Worm (Caenorhabditis elegans) whole organism, L1 larva: Measurements from ENCODE around the gene R04A9.1.

Experiments used
- C16A3.4 ChIP-seq: fragments of 150-350 bp; optimal IDR thresholded peaks from 2 replicates; lab custom pipeline; 2014; ENCODE audit warnings: missing biosample characterization, missing genetic modification characterization
- C34B4.2 ChIP-seq: sonication (generic microtip); optimal IDR thresholded peaks from 2 replicates; lab custom pipeline; 2017; ENCODE audit warnings: mild to moderate bottlenecking, missing genetic modification characterization, missing compliant biosample characterization
- F16B12.6 ChIP-seq: fragments of 150-350 bp; optimal IDR thresholded peaks from 2 replicates; lab custom pipeline; 2014; ENCODE audit warnings: missing biosample characterization, missing genetic modification characterization
- Y116A8C.19 ChIP-seq: sonication (generic microtip); optimal IDR thresholded peaks from 2 replicates; lab custom pipeline; 2016; ENCODE audit warnings: missing compliant biosample characterization, missing genetic modification characterization, borderline replicate concordance
- alr-1 ChIP-seq: fragments of 200-800 bp; sonication (Bioruptor generic); optimal IDR thresholded peaks from 2 replicates; lab custom pipeline; 2018; ENCODE audit warnings: borderline replicate concordance, mild to moderate bottlenecking, missing genetic modification characterization, missing compliant biosample characterization
- aly-2 ChIP-seq: fragments of 150-350 bp; optimal IDR thresholded peaks from 2 replicates; lab custom pipeline; 2014; ENCODE audit warnings: missing biosample characterization, missing genetic modification characterization
- ceh-82 ChIP-seq, 3 experiments: fragments of 150-350 bp in 1 of 3; sonication (generic microtip) in 2 of 3; optimal IDR thresholded peaks; 2 replicates each; lab custom pipeline; 2014 to 2017; ENCODE audit warnings: missing biosample characterization in 3 of 3, missing genetic modification characterization in 3 of 3
- ceh-88 ChIP-seq: fragments of 200-800 bp; sonication (Bioruptor generic); IDR thresholded peaks from 2 replicates; pipeline ENCODE4 v1.3.6; 2022; ENCODE audit warnings: missing genetic modification characterization, missing compliant biosample characterization
- ces-1 ChIP-seq: fragments of 150-350 bp; optimal IDR thresholded peaks from 2 replicates; lab custom pipeline; 2014; ENCODE audit warnings: missing biosample characterization, missing genetic modification reagents, missing genetic modification characterization
- dpl-1 ChIP-seq, 3 experiments: fragments of 150-350 bp in 2 of 3; sonication (generic microtip) in 1 of 3; optimal IDR thresholded peaks; 2 replicates each; lab custom pipeline; 2014 to 2017; ENCODE audit warnings: missing biosample characterization in 3 of 3, missing genetic modification characterization in 3 of 3, missing genetic modification reagents in 3 of 3
- dsc-1 ChIP-seq: sonication (generic microtip); optimal IDR thresholded peaks from 2 replicates; lab custom pipeline; 2016; ENCODE audit warnings: mild to moderate bottlenecking, missing genetic modification characterization, missing compliant biosample characterization
- egl-13 ChIP-seq: sonication (generic microtip); optimal IDR thresholded peaks from 2 replicates; lab custom pipeline; 2016; ENCODE audit warnings: missing genotype, missing genetic modification reagents, missing genetic modification characterization, missing compliant biosample characterization
- egl-27 ChIP-seq, 2 experiments: fragments of 150-350 bp in 1 of 2; sonication (generic microtip); optimal IDR thresholded peaks; 3 replicates each; lab custom pipeline; 2017 to 2018; ENCODE audit warnings: missing biosample characterization in 2 of 2, missing genetic modification characterization in 2 of 2, missing genetic modification reagents in 2 of 2
- elt-2 ChIP-seq: sonication (generic microtip); optimal IDR thresholded peaks from 2 replicates; lab custom pipeline; 2016; ENCODE audit warnings: missing genetic modification characterization, mild to moderate bottlenecking, inconsistent platforms, missing compliant biosample characterization, missing genetic modification reagents
- ets-5 ChIP-seq: fragments of 200-800 bp; sonication (Bioruptor generic); IDR thresholded peaks from 2 replicates; pipeline ENCODE4 v1.3.6; 2022; ENCODE audit warnings: missing genetic modification characterization, missing compliant biosample characterization
- fkh-10 ChIP-seq: sonication (generic microtip); optimal IDR thresholded peaks from 2 replicates; lab custom pipeline; 2017; ENCODE audit warnings: missing biosample characterization, missing genetic modification reagents, missing genetic modification characterization
- fkh-4 ChIP-seq: sonication (generic microtip); optimal IDR thresholded peaks from 2 replicates; lab custom pipeline; 2016; ENCODE audit warnings: missing compliant biosample characterization, missing genetic modification characterization, borderline replicate concordance
- fkh-8 ChIP-seq: sonication (generic microtip); optimal IDR thresholded peaks from 2 replicates; lab custom pipeline; 2016; ENCODE audit warnings: mild to moderate bottlenecking, missing genetic modification characterization, missing compliant biosample characterization
- fos-1 ChIP-seq: fragments of 150-350 bp; optimal IDR thresholded peaks from 2 replicates; lab custom pipeline; 2014; ENCODE audit warnings: missing biosample characterization, missing genetic modification characterization
- grh-1 ChIP-seq: fragments of 200-800 bp; sonication (Bioruptor generic); IDR thresholded peaks from 2 replicates; pipeline ENCODE4 v1.3.6; 2022; ENCODE audit warnings: missing genetic modification reagents, missing genetic modification characterization, missing compliant biosample characterization
- hlh-17 ChIP-seq: fragments of 200-800 bp; sonication (Bioruptor generic); optimal IDR thresholded peaks from 2 replicates; lab custom pipeline; 2018; ENCODE audit warnings: missing genetic modification characterization, mild to moderate bottlenecking, missing compliant biosample characterization, moderate library complexity, borderline replicate concordance
- hpl-2 ChIP-seq: fragments of 150-350 bp; optimal IDR thresholded peaks from 2 replicates; lab custom pipeline; 2014; ENCODE audit warnings: missing biosample characterization, missing genetic modification reagents, missing genetic modification characterization
- irx-1 ChIP-seq: sonication (generic microtip); optimal IDR thresholded peaks from 2 replicates; lab custom pipeline; 2016; ENCODE audit warnings: missing genetic modification characterization, missing compliant biosample characterization
- isw-1 ChIP-seq: fragments of 200-800 bp; sonication (Bioruptor generic); IDR thresholded peaks from 2 replicates; pipeline ENCODE4 v1.3.6; 2022; ENCODE audit warnings: missing genetic modification characterization, missing compliant biosample characterization
- lin-13 ChIP-seq: fragments of 150-350 bp; optimal IDR thresholded peaks from 2 replicates; lab custom pipeline; 2014; ENCODE audit warnings: missing biosample characterization, missing genetic modification reagents, missing genetic modification characterization
- lin-14 ChIP-seq: fragments of 200-800 bp; sonication (Bioruptor generic); optimal IDR thresholded peaks from 2 replicates; lab custom pipeline; 2018; ENCODE audit warnings: mild to moderate bottlenecking, missing genetic modification characterization, moderate library complexity, missing compliant biosample characterization
- lin-35 ChIP-seq, 2 experiments: fragments of 150-350 bp; optimal IDR thresholded peaks; 2 replicates each; lab custom pipeline; 2014; ENCODE audit warnings: missing biosample characterization in 2 of 2, missing genetic modification characterization in 2 of 2, missing genetic modification reagents in 2 of 2
- lir-3 ChIP-seq: sonication (generic microtip); optimal IDR thresholded peaks from 2 replicates; lab custom pipeline; 2016; ENCODE audit warnings: mild to moderate bottlenecking, missing genetic modification characterization, moderate library complexity, missing compliant biosample characterization; ENCODE audit not compliant: poor library complexity
- mab-9 ChIP-seq: fragments of 200-800 bp; sonication (Bioruptor generic); IDR thresholded peaks from 2 replicates; pipeline ENCODE4 v1.3.6; 2022; ENCODE audit warnings: missing genetic modification reagents, missing genetic modification characterization, missing compliant biosample characterization
- mdl-1 ChIP-seq, 2 experiments: fragments of 150-350 bp; optimal IDR thresholded peaks; 2 replicates each; lab custom pipeline; 2014 to 2017; ENCODE audit warnings: missing biosample characterization in 2 of 2, missing genetic modification characterization in 2 of 2, inconsistent platforms in 1 of 2
- mef-2 ChIP-seq: fragments of 150-350 bp; optimal IDR thresholded peaks from 2 replicates; lab custom pipeline; 2014; ENCODE audit warnings: missing biosample characterization, missing genetic modification characterization
- nhr-19 ChIP-seq: fragments of 200-800 bp; sonication (Bioruptor generic); conservative IDR thresholded peaks from 2 replicates; pipeline ENCODE4 v1.3.6; 2022; ENCODE audit warnings: missing genetic modification characterization, missing compliant biosample characterization
- nhr-20 ChIP-seq: sonication (generic microtip); optimal IDR thresholded peaks from 2 replicates; lab custom pipeline; 2016; ENCODE audit warnings: mild to moderate bottlenecking, missing genetic modification characterization, missing compliant biosample characterization
- nhr-237 ChIP-seq: fragments of 150-350 bp; optimal IDR thresholded peaks from 2 replicates; lab custom pipeline; 2014; ENCODE audit warnings: missing biosample characterization, missing genetic modification characterization
- nhr-28 ChIP-seq: fragments of 150-350 bp; optimal IDR thresholded peaks from 2 replicates; lab custom pipeline; 2014; ENCODE audit warnings: missing biosample characterization, missing genetic modification characterization
- nhr-47 ChIP-seq: sonication (generic microtip); optimal IDR thresholded peaks from 2 replicates; lab custom pipeline; 2016; ENCODE audit warnings: mild to moderate bottlenecking, missing genetic modification characterization, moderate library complexity, missing compliant biosample characterization
- nhr-77 ChIP-seq: fragments of 150-350 bp; optimal IDR thresholded peaks from 2 replicates; lab custom pipeline; 2014; ENCODE audit warnings: missing biosample characterization, missing genetic modification characterization
- nhr-85 ChIP-seq: sonication (generic microtip); peaks from one replicate; lab custom pipeline; 2016; ENCODE audit warnings: missing genetic modification characterization, inconsistent platforms, missing compliant biosample characterization
- pax-3 ChIP-seq: fragments of 200-800 bp; sonication (Bioruptor generic); optimal IDR thresholded peaks from 2 replicates; lab custom pipeline; 2018; ENCODE audit warnings: mild to moderate bottlenecking, missing genetic modification characterization, moderate library complexity, missing compliant biosample characterization
- skn-1 ChIP-seq: fragments of 150-350 bp; optimal IDR thresholded peaks from 2 replicates; lab custom pipeline; 2014; ENCODE audit warnings: missing biosample characterization, missing genetic modification characterization
- snpc-4 ChIP-seq: fragments of 150-350 bp; optimal IDR thresholded peaks from 2 replicates; lab custom pipeline; 2014; ENCODE audit warnings: missing biosample characterization, missing genetic modification characterization
- snu-23 ChIP-seq: sonication (generic microtip); optimal IDR thresholded peaks from 2 replicates; lab custom pipeline; 2016; ENCODE audit warnings: missing genetic modification characterization, missing compliant biosample characterization
- sptf-1 ChIP-seq: fragments of 150-350 bp; optimal IDR thresholded peaks from 2 replicates; lab custom pipeline; 2014; ENCODE audit warnings: missing biosample characterization, missing genetic modification characterization
- swsn-7 ChIP-seq: sonication (generic microtip); optimal IDR thresholded peaks from 2 replicates; lab custom pipeline; 2016; ENCODE audit warnings: missing genetic modification characterization, missing compliant biosample characterization
- unc-130 ChIP-seq: fragments of 150-350 bp; optimal IDR thresholded peaks from 2 replicates; lab custom pipeline; 2017; ENCODE audit warnings: missing biosample characterization, missing genetic modification characterization, inconsistent platforms
- unc-86 ChIP-seq: sonication (generic microtip); optimal IDR thresholded peaks from 2 replicates; lab custom pipeline; 2016; ENCODE audit warnings: missing genetic modification characterization, missing compliant biosample characterization
- unc-98 ChIP-seq: fragments of 200-800 bp; sonication (Bioruptor generic); IDR thresholded peaks from 2 replicates; pipeline ENCODE4 v1.3.6; 2022; ENCODE audit warnings: missing genetic modification characterization, missing compliant biosample characterization
- ztf-11 ChIP-seq, 2 experiments: sonication (generic microtip); optimal IDR thresholded peaks; 2 replicates each; lab custom pipeline; 2016 to 2017; ENCODE audit warnings: missing genetic modification characterization in 2 of 2, missing biosample characterization in 1 of 2, missing compliant biosample characterization in 1 of 2

Gene R04A9.1

ce11 chrX:381029-381428, 23.7 kb upstream of the R04A9.1 start:
- no peak for TF ChIP-seq skn-1 (tag; lab: Kevin White, UChicago)
- TF ChIP-seq snu-23 (GFP tag; lab: Kevin White, UChicago) = peak; percentile 24
- peak; percentile 38 for TF ChIP-seq F16B12.6
- no peak for TF ChIP-seq elt-2 (tag; lab: Kevin White, UChicago)
- no peak for TF ChIP-seq nhr-28 (tag; lab: Kevin White, UChicago)
- no peak for TF ChIP-seq grh-1 (GFP tag; lab: Robert Waterston, UW)
- no peak for TF ChIP-seq sptf-1 (tag; lab: Kevin White, UChicago)
- TF ChIP-seq C16A3.4 (tag; lab: Kevin White, UChicago) = no peak
- TF ChIP-seq Y116A8C.19 (tag; lab: Kevin White, UChicago) = no peak
- no peak for TF ChIP-seq fos-1 (tag; lab: Kevin White, UChicago)
- TF ChIP-seq pax-3 = no peak
- TF ChIP-seq mdl-1 (tag; optimal IDR thresholded peaks at IDR 0.05; lab: Kevin White, UChicago) = peak in 1 of 2 experiments; percentile 8
- TF ChIP-seq swsn-7 (tag; lab: Kevin White, UChicago) = no peak
- no peak for TF ChIP-seq dpl-1 (GFP tag; optimal IDR thresholded peaks at IDR 0.05; lab: Kevin White, UChicago)
- TF ChIP-seq nhr-47 (tag; lab: Kevin White, UChicago) = peak; percentile 13
- TF ChIP-seq lin-35 (GFP tag; optimal IDR thresholded peaks at IDR 0.05; lab: Kevin White, UChicago) = peak in 1 of 2 experiments; percentile 35
- no peak for TF ChIP-seq nhr-85
- no peak for TF ChIP-seq unc-86 (tag; lab: Kevin White, UChicago)
- TF ChIP-seq nhr-20 (tag; lab: Kevin White, UChicago) = no peak
- no peak for TF ChIP-seq lir-3 (tag; lab: Kevin White, UChicago)
- TF ChIP-seq ceh-88 = no peak
- TF ChIP-seq, all 84 proteins: peak for 5

ce11 chrX:382692-383091, 22.0 kb upstream of the R04A9.1 start, which contains the start of gene ife-2:
Gene ife-2 (minus strand): TSS chrX:382709.
- TF ChIP-seq aly-2 (tag; lab: Kevin White, UChicago) (no peak), isw-1 (GFP tag; lab: Robert Waterston, UW) (no peak), fkh-10 (GFP tag; lab: Kevin White, UChicago) (no peak), lir-3 (tag; lab: Kevin White, UChicago) (peak; percentile 63), ces-1 (GFP tag; lab: Kevin White, UChicago) (no peak), unc-98 (no peak), snpc-4 (tag; lab: Kevin White, UChicago) (peak; percentile 6), alr-1 (tag; lab: Kevin White, UChicago) (no peak), Y116A8C.19 (tag; lab: Kevin White, UChicago) (no peak), lin-35 (GFP tag; optimal IDR thresholded peaks at IDR 0.05; lab: Kevin White, UChicago) (peak; percentile 69 to 83), irx-1 (no peak), mab-9 (GFP tag; lab: Robert Waterston, UW) (no peak), C34B4.2 (tag; lab: Kevin White, UChicago) (no peak), lin-14 (no peak), ztf-11 (tag; optimal IDR thresholded peaks at IDR 0.05; lab: Kevin White, UChicago) (no peak), mef-2 (tag; lab: Kevin White, UChicago) (peak; percentile 45), nhr-237 (no peak), pax-3 (no peak), unc-130 (tag; lab: Kevin White, UChicago) (peak; percentile 49), fkh-4 (no peak), nhr-28 (tag; lab: Kevin White, UChicago) (no peak), mdl-1 (tag; optimal IDR thresholded peaks at IDR 0.05; lab: Kevin White, UChicago) (peak in 1 of 2 experiments; percentile 71), dsc-1 (peak; percentile 34), fos-1 (tag; lab: Kevin White, UChicago) (peak; percentile 5), ceh-88 (peak; percentile 47; the same call in 1 of the 2 replicates), nhr-77 (tag; lab: Kevin White, UChicago) (peak; percentile 7), hlh-17 (GFP tag; lab: Kevin White, UChicago) (no peak), nhr-19 (GFP tag; lab: Robert Waterston, UW) (peak; percentile 64), unc-86 (tag; lab: Kevin White, UChicago) (peak; percentile 50), lin-13 (GFP tag; lab: Kevin White, UChicago) (no peak), egl-13 (tag; lab: Kevin White, UChicago) (peak; percentile 38), ets-5 (GFP tag; lab: Robert Waterston, UW) (no peak), hpl-2 (GFP tag; lab: Kevin White, UChicago) (no peak), sptf-1 (tag; lab: Kevin White, UChicago) (no peak), ceh-82 (tag; optimal IDR thresholded peaks at IDR 0.05; lab: Kevin White, UChicago) (peak; percentile 21 to 65 (median 40)), grh-1 (GFP tag; lab: Robert Waterston, UW) (0 out of 2 replicates have a peak, but pooled peaks have one; percentile 10), C16A3.4 (tag; lab: Kevin White, UChicago) (peak; percentile 77), egl-27 (tag; optimal IDR thresholded peaks at IDR 0.05; lab: Kevin White, UChicago) (no peak), fkh-8 (tag; lab: Kevin White, UChicago) (peak; percentile 19), skn-1 (tag; lab: Kevin White, UChicago) (peak; percentile 85)
